Worm (Caenorhabditis elegans) whole organism, young adult: ENCODE measurements around the gene R11G1.11.

Source experiments
- B0035.1 ChIP-seq: sonication (generic microtip); optimal IDR thresholded peaks from 2 replicates; lab custom pipeline; 2016; ENCODE audit warnings: missing genetic modification characterization, mild to moderate bottlenecking, missing compliant biosample characterization, missing genotype, missing genetic modification reagents
- T07F8.4 ChIP-seq: sonication (generic microtip); optimal IDR thresholded peaks from 2 replicates; lab custom pipeline; 2016; ENCODE audit warnings: mild to moderate bottlenecking, missing genetic modification characterization, moderate library complexity, missing compliant biosample characterization
- ZK185.1 ChIP-seq: sonication (generic microtip); optimal IDR thresholded peaks from 2 replicates; lab custom pipeline; 2016; ENCODE audit warnings: mild to moderate bottlenecking, missing genetic modification characterization, missing compliant biosample characterization; ENCODE audit not compliant: poor library complexity, severe bottlenecking
- ceh-100 ChIP-seq: fragments of 200-800 bp; sonication (Bioruptor generic); IDR thresholded peaks from 2 replicates; pipeline ENCODE4 v1.3.6; 2022; ENCODE audit warnings: missing genetic modification reagents, missing genetic modification characterization, missing compliant biosample characterization
- lag-1 ChIP-seq: fragments of 200-800 bp; sonication (Bioruptor generic); IDR thresholded peaks from 2 replicates; pipeline ENCODE4 v1.3.6; 2022; ENCODE audit warnings: missing genetic modification reagents, missing genetic modification characterization, missing compliant biosample characterization
- lin-54 ChIP-seq: fragments of 200-800 bp; sonication (Bioruptor generic); optimal IDR thresholded peaks from 2 replicates; lab custom pipeline; 2018; ENCODE audit warnings: mild to moderate bottlenecking, missing genetic modification characterization, missing compliant biosample characterization
- pha-4 ChIP-seq: fragments of 150-350 bp; sonication (generic microtip); optimal IDR thresholded peaks from 2 replicates; lab custom pipeline; 2014; ENCODE audit warnings: missing biosample characterization, missing genetic modification reagents, missing genetic modification characterization
- repo-1 ChIP-seq: sonication (generic microtip); optimal IDR thresholded peaks from 2 replicates; lab custom pipeline; 2017; ENCODE audit warnings: mild to moderate bottlenecking, missing genetic modification characterization, missing compliant biosample characterization
- snpc-4 ChIP-seq, 5 experiments: fragments of 150-350 bp in 1 of 5; sonication (generic microtip) in 4 of 5; optimal IDR thresholded peaks; 2 replicates each; lab custom pipeline; 2014 to 2018; ENCODE audit warnings: missing genetic modification characterization in 5 of 5, missing biosample characterization in 3 of 5, antibody characterized with exemption in 2 of 5, mild to moderate bottlenecking in 2 of 5, missing compliant biosample characterization in 2 of 5, missing genotype in 2 of 5, moderate library complexity in 2 of 5, missing genetic modification reagents in 1 of 5
- unc-130 ChIP-seq: sonication (generic microtip); optimal IDR thresholded peaks from 2 replicates; lab custom pipeline; 2016; ENCODE audit warnings: missing genetic modification reagents, missing genetic modification characterization, missing compliant biosample characterization
- unc-62 ChIP-seq: fragments of 150-350 bp; optimal IDR thresholded peaks from 2 replicates; lab custom pipeline; 2014; ENCODE audit warnings: missing biosample characterization, missing genetic modification reagents, missing genetic modification characterization
- ztf-28 ChIP-seq: fragments of 200-800 bp; sonication (Bioruptor generic); IDR thresholded peaks from 2 replicates; pipeline ENCODE4 v1.3.6; 2022; ENCODE audit warnings: missing genetic modification reagents, missing genetic modification characterization, missing compliant biosample characterization

ce11 chrX:3628016-3628415 is 26.7 kb upstream of the R11G1.11 start, which contains the start of gene vep-2:
- TF ChIP-seq unc-130 (GFP tag; lab: Kevin White, UChicago) (no peak), ztf-28 (GFP tag; lab: Robert Waterston, UW) (no peak), lin-54 (GFP tag; lab: Kevin White, UChicago) (no peak), snpc-4 (GFP tag; optimal IDR thresholded peaks at IDR 0.05; lab: Kevin White, UChicago) (no peak), snpc-4 (tag; optimal IDR thresholded peaks at IDR 0.05; lab: Kevin White, UChicago) (no peak), T07F8.4 (no peak), pha-4 (tag; lab: Kevin White, UChicago) (no peak), B0035.1 (no peak), unc-62 (GFP tag; lab: Kevin White, UChicago) (no peak), repo-1 (tag; lab: Kevin White, UChicago) (no peak), ZK185.1 (tag; lab: Kevin White, UChicago) (no peak), ceh-100 (GFP tag; lab: Robert Waterston, UW) (no peak), lag-1 (no peak)
